Fruit fly (Drosophila melanogaster) whole organism, embryonic: ENCODE data around the gene ldbr.
A peak's percentile ranks its signal among the peaks of the same experiment; 100 is the strongest.

Experiments
- Bdp1 ChIP-seq: fragments of 200-800 bp; sonication (Bioruptor generic); optimal IDR thresholded peaks from 3 replicates; lab custom pipeline; 2016; ENCODE audit warnings: missing biosample characterization, missing genetic modification characterization
- Bteb2 ChIP-seq: fragments of 200-800 bp; sonication (Bioruptor generic); optimal IDR thresholded peaks from 2 replicates; lab custom pipeline; 2016; ENCODE audit warnings: missing biosample characterization, missing genetic modification characterization
- C15 ChIP-seq: fragments of 200-800 bp; sonication (Bioruptor generic); IDR thresholded peaks from 3 replicates; pipeline ENCODE4 v1.3.6; 2022; ENCODE audit warnings: missing biosample characterization, missing genetic modification characterization
- CG10979 ChIP-seq: fragments of 200-800 bp; sonication (Bioruptor generic); optimal IDR thresholded peaks from 2 replicates; lab custom pipeline; 2018; ENCODE audit warnings: missing biosample characterization, mild to moderate bottlenecking, missing genetic modification characterization, moderate library complexity
- CG1233 ChIP-seq: fragments of 200-800 bp; sonication (Bioruptor generic); optimal IDR thresholded peaks from 4 replicates; lab custom pipeline; 2018; ENCODE audit warnings: missing biosample characterization, mild to moderate bottlenecking, missing genetic modification characterization
- CG16863 ChIP-seq: fragments of 200-800 bp; sonication (Bioruptor generic); optimal IDR thresholded peaks from 3 replicates; lab custom pipeline; 2016; ENCODE audit warnings: missing biosample characterization, missing genetic modification characterization
- CG17385 ChIP-seq: fragments of 200-800 bp; sonication (Bioruptor generic); optimal IDR thresholded peaks from 3 replicates; lab custom pipeline; 2018; ENCODE audit warnings: missing biosample characterization, mild to moderate bottlenecking, missing genetic modification characterization
- CG18599 ChIP-seq: fragments of 200-800 bp; sonication (Bioruptor generic); optimal IDR thresholded peaks from 3 replicates; lab custom pipeline; 2017; ENCODE audit warnings: missing biosample characterization, missing genetic modification characterization, mild to moderate bottlenecking, moderate library complexity, missing genetic modification reagents
- CG2678 ChIP-seq: fragments of 200-800 bp; sonication (Bioruptor generic); optimal IDR thresholded peaks from 3 replicates; lab custom pipeline; 2019; ENCODE audit warnings: missing biosample characterization, mild to moderate bottlenecking, missing genetic modification characterization, moderate library complexity
- CG30020 ChIP-seq: fragments of 200-800 bp; optimal IDR thresholded peaks from 2 replicates; lab custom pipeline; 2019; ENCODE audit warnings: missing biosample characterization, mild to moderate bottlenecking, missing genetic modification characterization, moderate library complexity
- CG32767 ChIP-seq: fragments of 200-800 bp; sonication (Bioruptor generic); IDR thresholded peaks from 2 replicates; pipeline ENCODE4 v1.3.6; 2022; ENCODE audit warnings: missing biosample characterization, missing genetic modification characterization
- CG4282 ChIP-seq: fragments of 200-800 bp; sonication (Bioruptor generic); optimal IDR thresholded peaks from 2 replicates; lab custom pipeline; 2016; ENCODE audit warnings: missing biosample characterization, missing genetic modification characterization
- CG4328 ChIP-seq: fragments of 200-800 bp; sonication (Bioruptor generic); optimal IDR thresholded peaks from 3 replicates; lab custom pipeline; 2017; ENCODE audit warnings: missing biosample characterization, missing genetic modification reagents, missing genetic modification characterization
- CG5245 ChIP-seq: fragments of 200-800 bp; sonication (Bioruptor generic); optimal IDR thresholded peaks from 3 replicates; lab custom pipeline; 2016; ENCODE audit warnings: missing biosample characterization, missing genetic modification characterization
- CG6689 ChIP-seq: fragments of 200-800 bp; sonication (Bioruptor generic); IDR thresholded peaks from 2 replicates; pipeline ENCODE4 v1.3.6; 2022; ENCODE audit warnings: missing biosample characterization, missing genetic modification characterization
- CG8281 ChIP-seq: fragments of 200-800 bp; sonication (Bioruptor generic); optimal IDR thresholded peaks from 2 replicates; lab custom pipeline; 2018; ENCODE audit warnings: missing biosample characterization, mild to moderate bottlenecking, missing genetic modification characterization, moderate library complexity
- Deaf1 ChIP-seq: fragments of 200-800 bp; optimal IDR thresholded peaks from 3 replicates; lab custom pipeline; 2019; ENCODE audit warnings: missing biosample characterization, mild to moderate bottlenecking, missing genetic modification characterization, moderate library complexity
- E2f2 ChIP-seq: fragments of 200-800 bp; sonication (Bioruptor generic); IDR thresholded peaks from 2 replicates; pipeline ENCODE4 v1.3.6; 2022; ENCODE audit warnings: missing biosample characterization, missing genetic modification characterization
- ERR ChIP-seq: fragments of 200-800 bp; sonication (Bioruptor generic); optimal IDR thresholded peaks from 2 replicates; lab custom pipeline; 2016; ENCODE audit warnings: missing biosample characterization, missing genetic modification characterization
- HHEX ChIP-seq: fragments of 200-800 bp; sonication (Bioruptor generic); optimal IDR thresholded peaks from 3 replicates; lab custom pipeline; 2017; ENCODE audit warnings: missing biosample characterization, mild to moderate bottlenecking, missing genetic modification characterization, missing genetic modification reagents
- Hand ChIP-seq: fragments of 200-800 bp; sonication (Bioruptor generic); optimal IDR thresholded peaks from 2 replicates; lab custom pipeline; 2017; ENCODE audit warnings: mild to moderate bottlenecking, missing biosample characterization, missing genetic modification reagents, missing genetic modification characterization
- HmgD ChIP-seq: fragments of 200-800 bp; sonication (Bioruptor generic); optimal IDR thresholded peaks from 3 replicates; lab custom pipeline; 2016; ENCODE audit warnings: missing biosample characterization, missing genetic modification characterization
- Hmr ChIP-seq: fragments of 200-800 bp; sonication (Bioruptor generic); optimal IDR thresholded peaks from 3 replicates; lab custom pipeline; 2017; ENCODE audit warnings: mild to moderate bottlenecking, missing biosample characterization, missing genetic modification reagents, missing genetic modification characterization
- Jarid2 ChIP-seq: fragments of 200-800 bp; sonication (Bioruptor generic); optimal IDR thresholded peaks from 3 replicates; lab custom pipeline; 2017; ENCODE audit warnings: mild to moderate bottlenecking, missing biosample characterization, missing genetic modification reagents, missing genetic modification characterization
- Lpt ChIP-seq: fragments of >200 bp; optimal IDR thresholded peaks from 2 replicates; lab custom pipeline; 2018; ENCODE audit warnings: missing biosample characterization, missing genetic modification characterization
- MTF-1 ChIP-seq: fragments of 200-800 bp; sonication (Bioruptor generic); optimal IDR thresholded peaks from 2 replicates; lab custom pipeline; 2018; ENCODE audit warnings: missing biosample characterization, mild to moderate bottlenecking, missing genetic modification characterization, borderline replicate concordance
- Mes4 ChIP-seq: fragments of 200-800 bp; sonication (Bioruptor generic); optimal IDR thresholded peaks from 2 replicates; lab custom pipeline; 2016; ENCODE audit warnings: missing biosample characterization, missing genetic modification characterization
- Optix ChIP-seq: fragments of 200-800 bp; sonication (Bioruptor generic); IDR thresholded peaks from 3 replicates; pipeline ENCODE4 v1.3.6; 2022; ENCODE audit warnings: missing biosample characterization, missing genetic modification characterization
- Sox102F ChIP-seq: fragments of 200-800 bp; sonication (Bioruptor generic); optimal IDR thresholded peaks from 2 replicates; lab custom pipeline; 2018; ENCODE audit warnings: missing biosample characterization, mild to moderate bottlenecking, missing genetic modification characterization, moderate library complexity
- Spps ChIP-seq: fragments of 200-800 bp; sonication (Bioruptor generic); optimal IDR thresholded peaks from 2 replicates; lab custom pipeline; 2018; ENCODE audit warnings: missing biosample characterization, mild to moderate bottlenecking, missing genetic modification characterization
- Sry-β ChIP-seq: fragments of 200-800 bp; sonication (Bioruptor generic); optimal IDR thresholded peaks from 2 replicates; lab custom pipeline; 2018; ENCODE audit warnings: missing biosample characterization, mild to moderate bottlenecking, missing genetic modification characterization, moderate library complexity
- Taf1 ChIP-seq: fragments of 200-800 bp; sonication (Bioruptor generic); IDR thresholded peaks from 2 replicates; pipeline ENCODE4 v1.3.6; 2022; ENCODE audit warnings: missing biosample characterization, missing genetic modification characterization
- ara ChIP-seq: fragments of 200-800 bp; sonication (Bioruptor generic); IDR thresholded peaks from 2 replicates; pipeline ENCODE4 v1.3.6; 2022; ENCODE audit warnings: missing biosample characterization, missing genetic modification characterization
- bowl ChIP-seq: fragments of 200-800 bp; sonication (Bioruptor generic); IDR thresholded peaks from 2 replicates; pipeline ENCODE4 v1.3.6; 2022; ENCODE audit warnings: missing biosample characterization, missing genetic modification characterization
- en ChIP-seq: fragments of 200-800 bp; sonication (Bioruptor generic); optimal IDR thresholded peaks from 2 replicates; lab custom pipeline; 2016; ENCODE audit warnings: missing biosample characterization, missing genetic modification characterization
- fru ChIP-seq: fragments of >200 bp; optimal IDR thresholded peaks from 2 replicates; lab custom pipeline; 2017
- fu2 ChIP-seq: fragments of 200-800 bp; sonication (Bioruptor generic); optimal IDR thresholded peaks from 2 replicates; lab custom pipeline; 2016; ENCODE audit warnings: missing biosample characterization, missing genetic modification characterization
- gcm ChIP-seq: fragments of 200-800 bp; sonication (Bioruptor generic); optimal IDR thresholded peaks from 2 replicates; lab custom pipeline; 2019; ENCODE audit warnings: missing biosample characterization, mild to moderate bottlenecking, missing genetic modification characterization, moderate library complexity
- gsb-n ChIP-seq: fragments of 200-800 bp; sonication (Bioruptor generic); optimal IDR thresholded peaks from 3 replicates; lab custom pipeline; 2018; ENCODE audit warnings: missing biosample characterization, mild to moderate bottlenecking, missing genetic modification characterization
- ham ChIP-seq: fragments of 200-800 bp; sonication (Bioruptor generic); IDR thresholded peaks from 2 replicates; pipeline ENCODE4 v1.3.6; 2022; ENCODE audit warnings: missing biosample characterization, missing genetic modification characterization
- knrl ChIP-seq: fragments of 200-800 bp; sonication (Bioruptor generic); IDR thresholded peaks from 3 replicates; pipeline ENCODE4 v1.3.6; 2022; ENCODE audit warnings: missing biosample characterization, missing genetic modification characterization; ENCODE audit not compliant: partially characterized antibody
- lilli ChIP-seq: fragments of 200-800 bp; sonication (Bioruptor generic); optimal IDR thresholded peaks from 3 replicates; lab custom pipeline; 2016; ENCODE audit warnings: missing biosample characterization, missing genetic modification characterization
- otp ChIP-seq: fragments of 200-800 bp; sonication (Bioruptor generic); IDR thresholded peaks from 3 replicates; pipeline ENCODE4, ENCODE4 v1.3.6; 2022; ENCODE audit warnings: missing biosample characterization, missing genetic modification characterization
- shn ChIP-seq: fragments of 200-800 bp; sonication (Bioruptor generic); optimal IDR thresholded peaks from 3 replicates; lab custom pipeline; 2016; ENCODE audit warnings: missing biosample characterization, missing genetic modification characterization
- sima ChIP-seq: fragments of 200-800 bp; sonication (Bioruptor generic); optimal IDR thresholded peaks from 2 replicates; lab custom pipeline; 2016; ENCODE audit warnings: missing biosample characterization, missing genetic modification characterization
- sisA ChIP-seq: fragments of 200-800 bp; sonication (Bioruptor generic); IDR thresholded peaks from 2 replicates; pipeline ENCODE4 v1.3.6; 2022; ENCODE audit warnings: missing biosample characterization, missing genetic modification characterization
- slp2 ChIP-seq: fragments of 200-800 bp; sonication (Bioruptor generic); optimal IDR thresholded peaks from 2 replicates; lab custom pipeline; 2016; ENCODE audit warnings: missing biosample characterization, missing genetic modification characterization
- tx ChIP-seq: fragments of 200-800 bp; sonication (Bioruptor generic); optimal IDR thresholded peaks from 2 replicates; lab custom pipeline; 2016; ENCODE audit warnings: missing biosample characterization, missing genetic modification characterization
- vnd ChIP-seq: fragments of 200-800 bp; sonication (Bioruptor generic); IDR thresholded peaks from 3 replicates; pipeline ENCODE4 v1.3.6; 2022; ENCODE audit warnings: missing biosample characterization, missing genetic modification characterization; ENCODE audit not compliant: partially characterized antibody
- z ChIP-seq: fragments of 200-800 bp; sonication (Bioruptor generic); IDR thresholded peaks from 3 replicates; pipeline ENCODE4 v1.3.6; 2022; ENCODE audit warnings: missing biosample characterization, missing genetic modification characterization
- zen ChIP-seq: fragments of 200-800 bp; sonication (Bioruptor generic); optimal IDR thresholded peaks from 3 replicates; lab custom pipeline; 2018; ENCODE audit warnings: missing biosample characterization, mild to moderate bottlenecking, missing genetic modification characterization, moderate library complexity

ldbr gene

dm6 chr3L:8110171-8110570 is 11.5 kb upstream of the ldbr start, which contains the start of gene Nulp1 (continued):
- TF ChIP-seq zen (tag; lab: Kevin White, UChicago) (no peak), CG2678 (tag; lab: Kevin White, UChicago) (no peak), Mes4 (GFP tag; lab: Kevin White, UChicago) (no peak), Sox102F (no peak), E2f2 (GFP tag; lab: Robert Waterston, UW) (peak; percentile 94), Bteb2 (GFP tag; lab: Kevin White, UChicago) (no peak), sisA (GFP tag; lab: Robert Waterston, UW) (no peak), CG30020 (no peak), CG10979 (tag; lab: Kevin White, UChicago) (no peak), knrl (GFP tag; lab: Robert Waterston, UW) (no peak), CG4328 (no peak), Deaf1 (tag; lab: Kevin White, UChicago) (no peak), slp2 (no peak), en (GFP tag; lab: Kevin White, UChicago) (no peak), shn (GFP tag; lab: Kevin White, UChicago) (peak; percentile 8), Bdp1 (no peak), HmgD (GFP tag; lab: Kevin White, UChicago) (peak; percentile 57), vnd (GFP tag; lab: Robert Waterston, UW) (0 out of 3 replicates have a peak, but pooled peaks have one; percentile 15), CG16863 (no peak), CG5245 (GFP tag; lab: Kevin White, UChicago) (no peak), sima (GFP tag; lab: Kevin White, UChicago) (no peak), gsb-n (tag; lab: Kevin White, UChicago) (no peak), Hand (GFP tag; lab: Kevin White, UChicago) (no peak), z (GFP tag; lab: Robert Waterston, UW) (no peak), bowl (GFP tag; lab: Robert Waterston, UW) (no peak), gcm (no peak), ERR (GFP tag; lab: Kevin White, UChicago) (no peak)

- TF ChIP-seq ham (GFP tag; lab: Robert Waterston, UW): no peak
- TF ChIP-seq HHEX (GFP tag; lab: Kevin White, UChicago): peak; percentile 74
- TF ChIP-seq CG8281: peak; percentile 37
- peak; percentile 60; the same call in 2 of the 3 replicates for TF ChIP-seq Optix (GFP tag; lab: Robert Waterston, UW)
- peak; percentile 8 for TF ChIP-seq Sry-β
- peak; percentile 56 for TF ChIP-seq CG6689 (GFP tag; lab: Robert Waterston, UW)
- TF ChIP-seq Lpt (GFP tag; lab: Kevin White, UChicago): no peak
- TF ChIP-seq Taf1: no peak
- no peak; the same call in 1 of the 2 replicates for TF ChIP-seq CG32767 (GFP tag; lab: Robert Waterston, UW)
- TF ChIP-seq tx: peak; percentile 91
- TF ChIP-seq lilli (GFP tag; lab: Kevin White, UChicago): peak; percentile 94
- TF ChIP-seq Hmr (GFP tag; lab: Kevin White, UChicago): no peak
- no peak for TF ChIP-seq fru (lab: Kevin White, UChicago)
- TF ChIP-seq MTF-1: peak; percentile 7
- peak; percentile 66 for TF ChIP-seq ara
- peak; percentile 77 for TF ChIP-seq CG4282 (GFP tag; lab: Kevin White, UChicago)
- TF ChIP-seq C15 (GFP tag; lab: Robert Waterston, UW): no peak
- TF ChIP-seq bowl (GFP tag; lab: Robert Waterston, UW): no peak; the same call in 1 of the 2 replicates
- TF ChIP-seq CG18599 (GFP tag; lab: Kevin White, UChicago): no peak
- peak; percentile 76 for TF ChIP-seq CG1233
- peak; percentile 92 for TF ChIP-seq fu2
- 0 out of 3 replicates have a peak, but pooled peaks have one; percentile 19 for TF ChIP-seq otp (GFP tag; lab: Robert Waterston, UW)
- no peak for TF ChIP-seq Sox102F
- TF ChIP-seq Jarid2 (GFP tag; lab: Kevin White, UChicago): no peak
- TF ChIP-seq Spps: no peak
- peak; percentile 99 for TF ChIP-seq CG17385 (GFP tag; lab: Kevin White, UChicago)
These were observed 5.6 kb upstream of the ldbr start, which contains the start of the genes Arp3 and msk for dm6 chr3L:8115864-8116528. Gene Arp3, minus strand, starts transcription at chr3L:8115902. Gene msk, plus strand, starts transcription at chr3L:8116179.
